Worm (Caenorhabditis elegans): ENCODE data around the gene gars-1.

The gars-1 gene

DNA sequence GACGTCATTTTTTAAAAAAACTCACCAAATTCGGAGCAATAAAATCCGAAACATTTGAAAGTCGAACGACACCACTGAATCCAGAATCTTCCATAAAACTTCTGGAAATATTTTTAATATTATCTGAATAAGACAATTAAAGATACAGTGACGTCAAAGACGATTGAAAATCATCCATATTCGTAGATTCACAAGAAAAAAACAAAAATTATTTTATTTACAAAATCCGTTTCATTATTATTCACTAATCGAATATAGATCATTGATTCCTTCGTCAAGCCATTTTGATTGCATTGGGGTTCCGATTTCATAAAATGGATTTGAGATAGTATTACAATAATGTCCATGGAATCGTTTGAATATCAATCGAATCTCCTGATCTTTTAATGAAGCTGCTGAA lies 4.8 kb downstream of the gars-1 start, which contains the start of gene oxy-4:
Gene oxy-4, minus strand, starts transcription at position 101 of the 400 bp plus-strand sequence.
- TF ChIP-seq sdz-12 (GFP tag; optimal IDR thresholded peaks at IDR 0.05): no peak

DNA sequence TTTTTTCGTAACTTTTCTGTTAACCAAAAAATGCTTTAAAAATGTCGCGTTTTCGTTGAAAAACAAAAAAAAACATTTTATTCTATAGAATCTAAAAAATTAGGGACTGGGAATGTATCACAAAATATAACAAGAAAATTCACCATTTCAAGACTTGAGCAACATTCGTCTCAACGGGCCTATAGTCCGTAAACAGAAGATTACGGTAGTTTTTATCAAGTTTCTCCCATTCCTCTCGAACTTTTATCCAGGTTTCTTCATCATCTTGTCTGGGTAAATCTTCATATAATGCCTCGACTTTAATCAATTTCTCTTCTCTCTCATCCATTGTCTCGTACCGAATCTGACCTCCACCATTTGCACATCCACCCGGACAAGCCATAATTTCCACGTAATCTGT lies 8.0 kb downstream of the gars-1 start:
- TF ChIP-seq F44E2.7 (GFP tag; IDR thresholded peaks at IDR 0.05) (no peak), tag-97 (GFP tag; IDR thresholded peaks at IDR 0.05) (no peak), ctbp-1 (GFP tag; IDR thresholded peaks at IDR 0.05) (0 out of 2 replicates have a peak, but pooled peaks have one; percentile 11), Y75B8A.6 (GFP tag; IDR thresholded peaks at IDR 0.05) (no peak), set-16 (GFP tag; IDR thresholded peaks at IDR 0.05) (no peak), nhr-6 (tag; optimal IDR thresholded peaks at IDR 0.05) (no peak), lin-38 (GFP tag; IDR thresholded peaks at IDR 0.05) (0 out of 2 replicates have a peak, but pooled peaks have one; percentile 12), zfp-3 (GFP tag; conservative IDR thresholded peaks at IDR 0.05) (no peak), nhr-10 (tag; optimal IDR thresholded peaks at IDR 0.05) (no peak), ceh-28 (tag; optimal IDR thresholded peaks at IDR 0.05) (no peak), lin-13 (GFP tag; optimal IDR thresholded peaks at IDR 0.05) (no peak), jun-1 (tag; optimal IDR thresholded peaks at IDR 0.05) (no peak), dmd-6 (GFP tag; IDR thresholded peaks at IDR 0.05) (no peak), unc-39 (tag; optimal IDR thresholded peaks at IDR 0.05) (no peak), tra-1 (GFP tag; IDR thresholded peaks at IDR 0.05) (no peak), zip-11 (GFP tag; IDR thresholded peaks at IDR 0.05) (no peak), nhr-28 (tag; optimal IDR thresholded peaks at IDR 0.05) (no peak), nhr-48 (tag; optimal IDR thresholded peaks at IDR 0.05) (no peak), dpl-1 (GFP tag; optimal IDR thresholded peaks at IDR 0.05) (no peak), saeg-2 (GFP tag; IDR thresholded peaks at IDR 0.05) (no peak), unc-62 (GFP tag; optimal IDR thresholded peaks at IDR 0.05 in 1 of 2) (no peak), unc-62 (tag; optimal IDR thresholded peaks at IDR 0.05) (no peak), mes-2 (tag; optimal IDR thresholded peaks at IDR 0.05; ENCODE audit: poor library complexity, severe bottlenecking) (peak; percentile 7), nhr-76 (tag; optimal IDR thresholded peaks at IDR 0.05) (no peak), nhr-11 (tag; optimal IDR thresholded peaks at IDR 0.05) (no peak), fkh-10 (GFP tag; optimal IDR thresholded peaks at IDR 0.05) (no peak)

DNA sequence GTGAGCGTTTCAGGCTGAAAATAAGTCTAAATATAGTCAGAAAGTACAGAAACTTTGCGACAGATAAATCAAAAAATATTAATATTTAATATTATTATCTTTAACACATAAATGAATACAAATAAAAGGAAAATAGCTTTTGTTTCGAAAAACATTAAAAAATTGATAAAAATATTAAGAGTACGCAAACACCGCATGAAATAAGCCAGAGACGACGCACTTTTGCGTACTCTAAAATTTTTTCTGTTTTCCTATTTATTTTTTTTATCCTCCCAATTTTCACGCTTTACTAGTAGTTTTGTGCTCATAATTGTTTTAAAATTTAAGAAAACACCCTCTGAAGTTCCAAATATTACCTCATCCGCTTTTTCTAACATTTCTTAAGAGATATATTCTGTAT lies 10.3 kb downstream of the gars-1 start, which contains the start of the genes rbm-42 and grwd-1:
Gene rbm-42, minus strand, starts transcription at position 93 of the 400 bp plus-strand sequence.
Gene grwd-1, plus strand, starts transcription at position 328 of the 400 bp plus-strand sequence.
- TF ChIP-seq lsy-2 (tag; optimal IDR thresholded peaks at IDR 0.05): peak in 1 of 2 experiments; percentile 62
- TF ChIP-seq dve-1 (tag; optimal IDR thresholded peaks at IDR 0.05; ENCODE audit: insufficient read depth): peak; percentile 26
- no peak for TF ChIP-seq daf-16 (GFP tag; optimal IDR thresholded peaks at IDR 0.05)
- peak; percentile 13 for TF ChIP-seq daf-16 (tag; optimal IDR thresholded peaks at IDR 0.05)
- TF ChIP-seq snpc-1.2 (GFP tag; IDR thresholded peaks at IDR 0.05): no peak
- peak; percentile 37; the same call in 1 of the 2 replicates for TF ChIP-seq lin-38 (GFP tag; IDR thresholded peaks at IDR 0.05)
- TF ChIP-seq hlh-30 (tag; optimal IDR thresholded peaks at IDR 0.05; ENCODE audit: insufficient read depth): peak; percentile 6
- no peak for TF ChIP-seq dmd-6 (GFP tag; IDR thresholded peaks at IDR 0.05)
- peak; percentile 49 for TF ChIP-seq mes-2 (tag; optimal IDR thresholded peaks at IDR 0.05; ENCODE audit: poor library complexity, severe bottlenecking)
- TF ChIP-seq Y5F2A.4 (GFP tag; optimal IDR thresholded peaks at IDR 0.05): no peak
- TF ChIP-seq mep-1 (tag; optimal IDR thresholded peaks at IDR 0.05): peak; percentile 29
- peak; percentile 30 for TF ChIP-seq dpl-1 (GFP tag; optimal IDR thresholded peaks at IDR 0.05)

DNA sequence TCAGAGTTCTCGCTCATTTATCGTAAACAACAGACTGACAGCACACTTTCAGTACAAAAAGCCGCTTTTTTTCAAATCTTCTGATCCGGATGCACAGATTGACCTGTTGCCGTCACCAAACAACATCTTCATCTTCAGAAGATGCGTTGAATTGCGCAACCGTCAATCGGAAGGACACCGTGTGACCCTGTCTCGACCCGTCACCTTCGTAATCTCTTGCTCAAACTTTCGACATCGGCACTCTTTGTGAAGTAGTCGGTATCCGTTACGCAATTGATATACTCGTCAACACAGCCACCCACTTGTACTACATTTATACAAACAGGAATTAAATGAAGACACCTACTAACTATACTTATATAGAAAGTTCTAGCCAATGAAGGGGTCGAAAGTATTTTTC lies 12.4 kb downstream of the gars-1 start:
- TF ChIP-seq dmd-9 (GFP tag; IDR thresholded peaks at IDR 0.05) (no peak), nhr-42 (GFP tag; IDR thresholded peaks at IDR 0.05) (no peak), nhr-102 (tag; optimal IDR thresholded peaks at IDR 0.05) (no peak), ceh-32 (tag; optimal IDR thresholded peaks at IDR 0.05; ENCODE audit: poor library complexity) (no peak), zag-1 (tag; optimal IDR thresholded peaks at IDR 0.05) (no peak), dmd-6 (GFP tag; IDR thresholded peaks at IDR 0.05) (no peak), F49E8.2 (tag; optimal IDR thresholded peaks at IDR 0.05; ENCODE audit: borderline replicate concordance) (no peak), dpl-1 (GFP tag; optimal IDR thresholded peaks at IDR 0.05) (no peak), spr-3 (GFP tag; optimal IDR thresholded peaks at IDR 0.05) (no peak), pqm-1 (tag; optimal IDR thresholded peaks at IDR 0.05) (no peak), nhr-111 (GFP tag; optimal IDR thresholded peaks at IDR 0.05) (no peak), rbr-2 (tag; optimal IDR thresholded peaks at IDR 0.05) (no peak), R02D3.7 (tag; optimal IDR thresholded peaks at IDR 0.05) (no peak), lin-15B (tag; optimal IDR thresholded peaks at IDR 0.05) (no peak)

All from whole organism, L4 larva.